Fruit fly (Drosophila melanogaster): ENCODE measurements around the gene GstZ2.

The GstZ2 gene

dm6 chr3R:9434543-9435407 is 25.7 kb downstream of the GstZ2 start (continued):
- TF ChIP-seq Hr78 (GFP tag; optimal IDR thresholded peaks at IDR 0.05), result peak in 1 of 2 experiments; percentile 67
- TF ChIP-seq kni (GFP tag; optimal IDR thresholded peaks at IDR 0.05), result no peak
- peak; percentile 79 for TF ChIP-seq Atf3 (GFP tag; optimal IDR thresholded peaks at IDR 0.05)
- TF ChIP-seq Bteb2 (GFP tag; optimal IDR thresholded peaks at IDR 0.05), result peak; percentile 84
- no peak for TF ChIP-seq fd102C (GFP tag; optimal IDR thresholded peaks at IDR 0.05)
- TF ChIP-seq ind (GFP tag; optimal IDR thresholded peaks at IDR 0.05), result peak; percentile 85
- TF ChIP-seq crp (GFP tag; optimal IDR thresholded peaks at IDR 0.05), result peak in 1 of 2 experiments; percentile 33
- peak; percentile 94 for TF ChIP-seq CG17359 (tag; optimal IDR thresholded peaks at IDR 0.05)
- no peak for TF ChIP-seq Dll (GFP tag; IDR thresholded peaks at IDR 0.05; ENCODE audit: partially characterized antibody)
- peak; percentile 92 for TF ChIP-seq CG17328 (GFP tag; IDR thresholded peaks at IDR 0.05)
- peak; percentile 75 for TF ChIP-seq Dad (GFP tag; optimal IDR thresholded peaks at IDR 0.05)
- peak; percentile 80 for TF ChIP-seq otp (GFP tag; IDR thresholded peaks at IDR 0.05)
- TF ChIP-seq Opbp (GFP tag; IDR thresholded peaks at IDR 0.05; ENCODE audit: partially characterized antibody), result no peak
- peak; percentile 89 for TF ChIP-seq Oli (tag; optimal IDR thresholded peaks at IDR 0.05)
- no peak for TF ChIP-seq Dfd (GFP tag; optimal IDR thresholded peaks at IDR 0.05)
- peak; percentile 46 for TF ChIP-seq Myb (GFP tag; optimal IDR thresholded peaks at IDR 0.05)
- peak; percentile 88 for TF ChIP-seq CG13296 (GFP tag; optimal IDR thresholded peaks at IDR 0.05)
- peak; percentile 69 for TF ChIP-seq peb (GFP tag; IDR thresholded peaks at IDR 0.05)
- no peak for TF ChIP-seq Doc2 (GFP tag; IDR thresholded peaks at IDR 0.05)
- TF ChIP-seq CG32772 (GFP tag; IDR thresholded peaks at IDR 0.05), result peak; percentile 86
- no peak for TF ChIP-seq Elba2 (GFP tag; optimal IDR thresholded peaks at IDR 0.05)
- no peak for TF ChIP-seq lov (optimal IDR thresholded peaks at IDR 0.05)
- TF ChIP-seq lov (GFP tag; IDR thresholded peaks at IDR 0.05), result peak; percentile 79; the same call in 2 of the 3 replicates
- peak; percentile 85 for TF ChIP-seq CG12104 (GFP tag; optimal IDR thresholded peaks at IDR 0.05)
- 0 out of 3 replicates have a peak, but pooled peaks have one; percentile 71 for TF ChIP-seq CG3726 (GFP tag; IDR thresholded peaks at IDR 0.05)
- TF ChIP-seq CG2712 (tag; optimal IDR thresholded peaks at IDR 0.05), result peak; percentile 88
- TF ChIP-seq CG7987 (GFP tag; optimal IDR thresholded peaks at IDR 0.05), result peak; percentile 6
- TF ChIP-seq CG1792 (GFP tag; optimal IDR thresholded peaks at IDR 0.05), result peak; percentile 72
- TF ChIP-seq usp (GFP tag; optimal IDR thresholded peaks at IDR 0.05), result no peak
- TF ChIP-seq hb (GFP tag; IDR thresholded peaks at IDR 0.05; ENCODE audit: partially characterized antibody), result no peak
- TF ChIP-seq CG4820 (GFP tag; optimal IDR thresholded peaks at IDR 0.05), result peak; percentile 82
- TF ChIP-seq CG2889 (GFP tag; IDR thresholded peaks at IDR 0.05), result peak; percentile 85
- peak; percentile 90 for TF ChIP-seq Dbx (GFP tag; IDR thresholded peaks at IDR 0.05)
- 0 out of 2 replicates have a peak, but pooled peaks have one; percentile 7 for TF ChIP-seq gt (GFP tag; IDR thresholded peaks at IDR 0.05)
- no peak for TF ChIP-seq zen2 (GFP tag; IDR thresholded peaks at IDR 0.05; ENCODE audit: partially characterized antibody)
- TF ChIP-seq nerfin-1 (tag; optimal IDR thresholded peaks at IDR 0.05), result peak; percentile 76
- TF ChIP-seq eyg (GFP tag; optimal IDR thresholded peaks at IDR 0.05), result peak; percentile 67
- peak; percentile 61 for TF ChIP-seq CG12071 (GFP tag; optimal IDR thresholded peaks at IDR 0.05)
- peak; percentile 75 for TF ChIP-seq sima (GFP tag; optimal IDR thresholded peaks at IDR 0.05)
- peak; percentile 45 for TF ChIP-seq btn (GFP tag; optimal IDR thresholded peaks at IDR 0.05)
- peak; percentile 91 for TF ChIP-seq Atf6 (GFP tag; IDR thresholded peaks at IDR 0.05)
- TF ChIP-seq MTF-1 (GFP tag; optimal IDR thresholded peaks at IDR 0.05; ENCODE audit: borderline replicate concordance), result peak; percentile 38
- peak; percentile 58; the same call in 2 of the 3 replicates for TF ChIP-seq croc (GFP tag; conservative IDR thresholded peaks at IDR 0.05)
- peak; percentile 82; the same call in 1 of the 2 replicates for TF ChIP-seq dimm (GFP tag; IDR thresholded peaks at IDR 0.05)
- TF ChIP-seq CG12219 (GFP tag; optimal IDR thresholded peaks at IDR 0.05), result peak; percentile 72
- peak; percentile 59 for TF ChIP-seq HLH54F (GFP tag; optimal IDR thresholded peaks at IDR 0.05)
- peak; percentile 71 for TF ChIP-seq Mad (GFP tag; optimal IDR thresholded peaks at IDR 0.05)
- peak; percentile 91 for TF ChIP-seq CG18599 (GFP tag; optimal IDR thresholded peaks at IDR 0.05)
